Worm (Caenorhabditis elegans): ENCODE measurements around the gene ZK816.3.

ZK816.3 gene

DNA sequence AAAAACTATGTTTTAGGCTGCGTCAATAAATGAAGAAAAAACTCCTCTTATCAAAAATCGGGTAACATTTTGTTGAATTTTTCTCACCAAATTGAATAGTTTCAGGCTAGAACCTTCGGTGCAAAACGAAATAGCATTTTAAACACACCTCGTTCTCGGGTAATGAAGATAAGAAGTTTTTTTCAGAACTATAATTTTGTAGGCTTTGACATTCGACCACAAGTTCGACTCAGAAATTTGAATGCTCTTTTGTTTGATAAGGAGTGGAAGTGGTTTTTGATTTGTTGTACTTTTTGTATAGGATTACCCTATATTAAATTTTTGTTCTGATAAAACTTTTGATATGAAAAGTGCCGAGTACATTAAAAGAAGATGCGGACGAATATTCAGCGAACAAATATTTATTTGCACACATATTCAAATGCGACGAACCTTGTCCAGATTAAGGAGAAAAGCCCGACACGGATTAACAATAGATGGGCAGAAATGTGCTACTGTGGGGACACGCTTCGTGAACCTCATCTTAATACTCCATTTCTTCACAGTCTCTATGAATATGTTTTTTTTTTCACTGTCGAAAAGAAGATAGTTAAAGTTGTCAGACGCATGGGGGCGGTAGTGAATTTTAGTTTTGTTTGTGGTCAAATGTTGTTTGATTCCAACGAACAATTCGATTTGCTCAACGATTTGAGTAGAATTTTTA, 41.4 kb upstream of the ZK816.3 start:
- TF ChIP-seq sma-9 (GFP tag; optimal IDR thresholded peaks at IDR 0.05) (peak; percentile 30), sma-9 (tag; optimal IDR thresholded peaks at IDR 0.05) (no peak), zag-1 (tag; optimal IDR thresholded peaks at IDR 0.05) (no peak), fos-1 (tag; optimal IDR thresholded peaks at IDR 0.05) (peak; percentile 75)

DNA sequence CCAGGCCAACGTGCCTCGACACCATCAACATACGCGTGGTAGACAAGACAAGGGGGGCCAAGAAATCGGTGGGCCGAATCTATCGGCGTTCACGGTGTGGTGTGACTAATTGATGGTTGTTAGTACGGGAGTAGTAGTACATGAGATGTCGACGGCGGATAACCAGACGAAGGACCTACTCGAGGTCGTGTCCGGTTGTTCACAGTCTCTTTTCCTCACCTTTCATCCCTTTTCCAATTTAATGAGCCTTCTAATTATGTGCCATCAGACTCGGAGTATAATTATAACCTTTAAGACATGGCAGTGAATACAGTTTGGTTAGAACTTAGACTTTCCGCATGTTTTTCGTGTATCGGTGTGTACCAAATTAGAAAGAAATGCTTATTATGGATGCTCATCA, 37.5 kb upstream of the ZK816.3 start:
- TF ChIP-seq unc-39 (tag; optimal IDR thresholded peaks at IDR 0.05) = no peak
- TF ChIP-seq mab-5 (tag; optimal IDR thresholded peaks at IDR 0.05) = no peak
- no peak for TF ChIP-seq C34F6.9 (tag; optimal IDR thresholded peaks at IDR 0.05)
- no peak for TF ChIP-seq ceh-16 (tag; optimal IDR thresholded peaks at IDR 0.05)
- TF ChIP-seq nhr-12 (tag; optimal IDR thresholded peaks at IDR 0.05) = no peak
- TF ChIP-seq alr-1 (tag; optimal IDR thresholded peaks at IDR 0.05) = no peak
- TF ChIP-seq blmp-1 (tag; optimal IDR thresholded peaks at IDR 0.05; ENCODE audit: insufficient read depth) = no peak
- TF ChIP-seq elt-1 (tag; optimal IDR thresholded peaks at IDR 0.05) = no peak

DNA sequence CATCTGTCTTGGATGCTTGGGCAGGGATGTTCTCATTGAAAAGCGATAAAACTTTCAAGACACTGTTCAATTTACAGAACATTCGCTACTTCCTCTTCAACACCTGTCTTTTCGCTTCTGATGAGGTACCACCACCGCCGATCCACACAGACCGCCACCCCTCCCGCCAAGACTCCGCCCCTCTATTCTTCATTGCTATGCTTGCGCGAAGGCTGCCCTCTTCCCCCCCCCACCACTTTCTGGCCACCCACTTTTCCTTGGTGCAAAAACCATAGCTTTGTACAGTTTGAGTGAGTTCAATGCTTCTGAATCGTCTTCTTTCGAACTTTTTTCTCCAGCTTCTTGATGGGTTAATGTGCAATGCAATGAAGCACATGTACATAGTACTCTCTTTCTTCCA, 34.3 kb upstream of the ZK816.3 start:
- TF ChIP-seq gmeb-1 (tag; optimal IDR thresholded peaks at IDR 0.05) (no peak), nhr-237 (tag; optimal IDR thresholded peaks at IDR 0.05) (no peak), blmp-1 (tag; optimal IDR thresholded peaks at IDR 0.05; ENCODE audit: insufficient read depth) (no peak), mdl-1 (tag; optimal IDR thresholded peaks at IDR 0.05) (no peak), unc-62 (GFP tag; optimal IDR thresholded peaks at IDR 0.05) (no peak), mab-5 (tag; optimal IDR thresholded peaks at IDR 0.05) (no peak), ama-1 (optimal IDR thresholded peaks at IDR 0.05) (no peak), nhr-129 (tag; optimal IDR thresholded peaks at IDR 0.05) (no peak), Y55F3AM.14 (GFP tag; optimal IDR thresholded peaks at IDR 0.05) (no peak), sma-9 (GFP tag; optimal IDR thresholded peaks at IDR 0.05) (no peak), sma-9 (tag; optimal IDR thresholded peaks at IDR 0.05) (no peak), sem-4 (tag; optimal IDR thresholded peaks at IDR 0.05) (no peak), mbf-1 (tag; optimal IDR thresholded peaks at IDR 0.05) (no peak), elt-3 (tag; optimal IDR thresholded peaks at IDR 0.05) (no peak), crh-2 (tag; optimal IDR thresholded peaks at IDR 0.05) (no peak), unc-55 (GFP tag; optimal IDR thresholded peaks at IDR 0.05) (no peak)

DNA sequence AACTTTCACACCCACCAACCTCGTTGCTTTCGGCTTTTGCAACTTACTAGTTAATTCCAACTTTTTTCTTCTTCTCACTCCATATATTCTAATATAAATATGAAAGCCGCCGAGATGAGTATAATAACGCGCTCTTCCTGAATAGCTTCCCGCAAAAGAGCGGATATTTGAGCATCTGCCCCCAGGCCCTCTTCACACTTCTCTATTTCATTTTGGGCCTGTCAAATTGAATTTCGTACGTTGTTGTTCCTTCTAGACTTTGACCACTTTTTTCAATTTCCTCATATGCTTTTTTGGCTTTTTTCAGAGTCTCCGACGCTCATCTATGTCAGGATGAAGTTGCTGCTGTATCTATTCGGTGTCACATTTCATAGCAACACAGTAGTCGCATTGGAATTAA, 33.2 kb upstream of the ZK816.3 start, which contains the start of gene ddr-2:
Gene ddr-2 (plus strand): TSS at position 301 of the 400 bp plus-strand sequence.
- TF ChIP-seq ama-1 (optimal IDR thresholded peaks at IDR 0.05) = no peak
- TF ChIP-seq elt-3 (tag; optimal IDR thresholded peaks at IDR 0.05) = no peak
- no peak for TF ChIP-seq ztf-1 (GFP tag; conservative IDR thresholded peaks at IDR 0.05)
- TF ChIP-seq gmeb-1 (tag; optimal IDR thresholded peaks at IDR 0.05) = no peak
- TF ChIP-seq lin-13 (GFP tag; optimal IDR thresholded peaks at IDR 0.05) = no peak
- TF ChIP-seq crh-2 (tag; optimal IDR thresholded peaks at IDR 0.05) = no peak
- no peak for TF ChIP-seq nhr-21 (tag; optimal IDR thresholded peaks at IDR 0.05)
- TF ChIP-seq unc-55 (GFP tag; optimal IDR thresholded peaks at IDR 0.05) = no peak
- no peak for TF ChIP-seq unc-39 (tag; optimal IDR thresholded peaks at IDR 0.05)
- no peak for TF ChIP-seq Y55F3AM.14 (GFP tag; optimal IDR thresholded peaks at IDR 0.05)
- TF ChIP-seq F13H6.1 (tag; optimal IDR thresholded peaks at IDR 0.05) = no peak
- TF ChIP-seq elt-1 (tag; optimal IDR thresholded peaks at IDR 0.05) = no peak
- TF ChIP-seq blmp-1 (tag; optimal IDR thresholded peaks at IDR 0.05; ENCODE audit: insufficient read depth) = no peak
- TF ChIP-seq peb-1 (tag; optimal IDR thresholded peaks at IDR 0.05) = no peak
- TF ChIP-seq ZK546.5 (tag; optimal IDR thresholded peaks at IDR 0.05) = no peak

DNA sequence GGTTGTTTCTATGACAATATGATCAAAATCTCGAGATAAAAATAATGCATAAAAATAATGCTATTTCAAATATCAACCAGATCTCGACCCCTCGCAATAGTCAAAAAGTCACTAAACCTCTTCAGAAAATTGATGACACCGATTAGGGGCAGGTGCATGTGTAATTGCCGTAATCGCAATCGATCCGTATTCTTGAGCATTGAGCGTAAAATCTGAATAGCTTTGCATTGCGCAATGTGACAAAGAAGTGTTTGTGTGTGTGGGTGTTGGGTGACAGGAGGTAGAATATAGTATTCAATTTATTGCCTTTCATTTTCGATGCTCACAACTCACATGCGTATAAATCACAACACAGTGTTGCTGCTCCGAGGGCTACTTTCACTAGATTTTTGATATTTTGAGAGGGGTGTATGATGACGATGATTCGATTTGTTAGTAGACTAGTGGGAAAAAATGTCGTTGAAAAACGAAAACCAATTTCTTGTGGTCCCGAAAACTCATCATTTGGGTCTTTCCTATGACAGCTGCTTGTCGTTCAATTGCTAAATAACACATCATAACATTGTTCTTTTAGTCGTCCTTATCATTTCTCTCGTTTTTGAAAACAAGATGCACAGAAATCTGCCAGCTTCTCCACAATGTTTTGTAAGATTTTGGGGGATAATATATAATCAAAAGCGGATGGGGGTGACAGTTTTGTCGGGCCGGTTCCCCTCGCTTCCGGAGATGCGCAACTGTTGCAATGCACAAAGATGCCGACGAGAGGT, 32.1 kb upstream of the ZK816.3 start:
- TF ChIP-seq skn-1 (tag; optimal IDR thresholded peaks at IDR 0.05) (no peak), ceh-16 (tag; optimal IDR thresholded peaks at IDR 0.05) (no peak), sma-3 (GFP tag; optimal IDR thresholded peaks at IDR 0.05) (no peak), egl-27 (tag; optimal IDR thresholded peaks at IDR 0.05) (no peak), alr-1 (tag; optimal IDR thresholded peaks at IDR 0.05) (no peak), unc-55 (GFP tag; optimal IDR thresholded peaks at IDR 0.05) (no peak), lin-13 (GFP tag; optimal IDR thresholded peaks at IDR 0.05) (no peak), C34F6.9 (tag; optimal IDR thresholded peaks at IDR 0.05) (no peak), fos-1 (tag; optimal IDR thresholded peaks at IDR 0.05) (no peak), unc-39 (tag; optimal IDR thresholded peaks at IDR 0.05) (no peak), nhr-129 (tag; optimal IDR thresholded peaks at IDR 0.05) (no peak), F13H6.1 (tag; optimal IDR thresholded peaks at IDR 0.05) (no peak), nhr-23 (tag; optimal IDR thresholded peaks at IDR 0.05) (no peak)
